Worm (Caenorhabditis elegans) whole organism, L4 larva: ENCODE measurements around the gene ung-1.

Experiments used
- dve-1 ChIP-seq: sonication (generic microtip); optimal IDR thresholded peaks from 2 replicates; lab custom pipeline; 2017; ENCODE audit warnings: antibody characterized with exemption, mild to moderate bottlenecking, missing genetic modification characterization, missing compliant biosample characterization; ENCODE audit not compliant: insufficient read depth
- lir-3 ChIP-seq: sonication (generic microtip); optimal IDR thresholded peaks from 2 replicates; lab custom pipeline; 2016; ENCODE audit warnings: mild to moderate bottlenecking, missing genetic modification characterization, missing compliant biosample characterization
- nhr-237 ChIP-seq: sonication (generic microtip); optimal IDR thresholded peaks from 2 replicates; lab custom pipeline; 2017; ENCODE audit warnings: missing biosample characterization, missing genetic modification characterization
- skn-1 ChIP-seq: fragments of 150-350 bp; optimal IDR thresholded peaks from 2 replicates; lab custom pipeline; 2014; ENCODE audit warnings: missing biosample characterization, missing genetic modification characterization
- zag-1 ChIP-seq: fragments of 150-350 bp; optimal IDR thresholded peaks from 2 replicates; lab custom pipeline; 2014; ENCODE audit warnings: missing biosample characterization, missing genetic modification characterization
- zip-2 ChIP-seq: fragments of 150-350 bp; optimal IDR thresholded peaks from 2 replicates; lab custom pipeline; 2014; ENCODE audit warnings: missing biosample characterization, missing genetic modification characterization

DNA sequence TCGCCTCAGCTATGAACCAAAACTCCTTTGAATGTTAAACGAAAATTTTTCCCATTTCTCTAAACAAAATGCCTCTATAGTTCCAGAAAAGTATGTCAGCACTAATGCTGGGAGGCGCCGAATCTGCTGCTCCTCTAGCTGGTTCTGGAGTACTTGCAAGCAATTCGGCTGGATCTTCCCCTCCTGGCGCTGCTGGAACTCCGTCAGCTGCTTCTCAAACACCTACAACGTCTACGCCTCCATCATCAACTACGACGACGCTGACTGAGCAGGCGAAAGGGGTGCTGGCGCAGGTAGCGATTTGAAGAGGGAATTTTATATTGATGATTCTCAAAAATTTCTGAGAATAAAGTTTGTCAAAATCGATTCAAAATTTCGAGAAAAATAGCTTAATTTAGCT is 8.6 kb upstream of the ung-1 start:
- TF ChIP-seq nhr-237 (no peak), skn-1 (tag; lab: Kevin White, UChicago) (no peak), zip-2 (tag; lab: Kevin White, UChicago) (no peak), lir-3 (tag; lab: Kevin White, UChicago) (no peak), dve-1 (tag; lab: Kevin White, UChicago) (no peak), zag-1 (tag; lab: Kevin White, UChicago) (no peak)
